Worm (Caenorhabditis elegans): ENCODE measurements around the gene gcst-1.

gcst-1 gene

DNA sequence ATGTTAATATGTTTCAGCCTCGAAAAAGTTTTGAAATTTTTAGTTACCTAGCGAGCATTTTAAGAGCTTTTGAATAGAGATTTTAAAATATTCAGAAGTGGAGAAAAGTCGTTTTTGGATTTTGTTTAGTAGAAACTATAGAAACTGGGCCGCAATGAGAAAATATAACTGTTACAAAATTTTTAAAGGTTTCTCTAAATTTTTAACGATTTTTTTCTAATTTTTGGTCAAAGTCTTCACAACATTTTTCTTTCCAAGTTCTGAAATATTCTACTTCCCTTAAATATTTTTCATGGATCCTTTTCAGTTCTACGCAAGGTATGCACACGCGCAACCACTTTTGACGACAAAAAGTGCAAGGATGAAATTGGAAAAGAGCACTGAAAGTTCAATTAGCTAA lies 7.2 kb upstream of the gcst-1 start, which contains the start of gene peli-1:
Gene peli-1, plus strand, starts transcription at position 301 of the 400 bp plus-strand sequence.
- TF ChIP-seq lin-35 (GFP tag; optimal IDR thresholded peaks at IDR 0.05) (no peak), lin-40 (tag; optimal IDR thresholded peaks at IDR 0.05) (no peak), ztf-25 (GFP tag; IDR thresholded peaks at IDR 0.05) (no peak), lag-1 (GFP tag; IDR thresholded peaks at IDR 0.05) (no peak), ZK185.1 (tag; optimal IDR thresholded peaks at IDR 0.05; ENCODE audit: poor library complexity, severe bottlenecking) (no peak), madf-3 (GFP tag; IDR thresholded peaks at IDR 0.05) (no peak), F55B11.4 (tag; optimal IDR thresholded peaks at IDR 0.05; ENCODE audit: borderline replicate concordance, insufficient read depth) (no peak), unc-130 (GFP tag; optimal IDR thresholded peaks at IDR 0.05) (no peak), F10E7.11 (tag; optimal IDR thresholded peaks at IDR 0.05) (no peak), pha-4 (tag; optimal IDR thresholded peaks at IDR 0.05) (no peak), dpff-1 (tag; optimal IDR thresholded peaks at IDR 0.05) (no peak), T07F8.4 (tag; optimal IDR thresholded peaks at IDR 0.05) (no peak), hlh-12 (tag; optimal IDR thresholded peaks at IDR 0.05) (no peak)

DNA sequence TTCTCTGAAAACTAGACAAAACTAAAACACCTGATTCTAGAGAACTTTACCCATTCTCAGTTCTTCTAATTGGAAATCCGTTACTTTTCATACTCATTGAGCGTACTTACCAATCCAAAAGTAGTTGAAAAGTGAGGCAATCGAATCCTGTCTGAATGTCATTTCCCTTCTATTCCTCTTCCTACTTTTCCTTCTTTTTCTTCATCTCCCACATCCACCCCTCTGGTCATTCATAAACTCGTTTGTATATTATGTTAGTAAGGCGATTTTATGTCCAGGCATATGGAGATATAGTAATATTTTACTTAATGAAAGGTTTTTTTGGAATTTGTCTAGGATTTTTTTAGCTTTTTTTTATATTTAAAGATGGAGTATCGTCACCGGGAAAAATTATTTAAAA lies 4.4 kb upstream of the gcst-1 start:
- TF ChIP-seq cebp-1 (GFP tag; IDR thresholded peaks at IDR 0.05) (no peak), cebp-1 (tag; optimal IDR thresholded peaks at IDR 0.05) (no peak), repo-1 (tag; optimal IDR thresholded peaks at IDR 0.05) (no peak), snpc-1.1 (tag; optimal IDR thresholded peaks at IDR 0.05; ENCODE audit: insufficient read depth) (no peak), ztf-28 (GFP tag; IDR thresholded peaks at IDR 0.05) (no peak), F10E7.11 (tag; optimal IDR thresholded peaks at IDR 0.05) (no peak), hlh-26 (GFP tag; conservative IDR thresholded peaks at IDR 0.05) (no peak), attf-3 (GFP tag; conservative IDR thresholded peaks at IDR 0.05) (no peak), rec-8 (tag; optimal IDR thresholded peaks at IDR 0.05) (no peak)

DNA sequence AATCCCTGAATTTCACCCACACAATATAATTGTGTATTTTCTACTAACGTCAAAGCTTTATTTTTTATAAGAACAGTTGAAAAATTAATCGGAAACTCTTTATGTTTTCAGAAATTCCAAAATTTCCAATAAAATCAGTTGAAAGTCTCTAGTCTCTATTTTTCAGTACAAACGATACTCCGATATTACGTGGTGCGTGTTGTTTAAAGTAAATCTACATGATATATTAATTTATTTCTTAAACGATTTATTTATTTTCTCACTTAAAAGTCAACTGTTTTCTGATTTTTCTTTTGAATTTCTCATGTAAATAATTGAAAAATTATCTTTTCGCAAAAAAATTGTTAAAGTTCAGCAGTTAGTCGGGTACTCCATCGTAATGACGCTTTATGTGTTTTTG lies 539 bp upstream of the gcst-1 start:
- TF ChIP-seq attf-3 (GFP tag; conservative IDR thresholded peaks at IDR 0.05) = peak; percentile 70
- no peak for TF ChIP-seq ama-1 (optimal IDR thresholded peaks at IDR 0.05)
- no peak for TF ChIP-seq ama-1 (GFP tag; optimal IDR thresholded peaks at IDR 0.05)

DNA sequence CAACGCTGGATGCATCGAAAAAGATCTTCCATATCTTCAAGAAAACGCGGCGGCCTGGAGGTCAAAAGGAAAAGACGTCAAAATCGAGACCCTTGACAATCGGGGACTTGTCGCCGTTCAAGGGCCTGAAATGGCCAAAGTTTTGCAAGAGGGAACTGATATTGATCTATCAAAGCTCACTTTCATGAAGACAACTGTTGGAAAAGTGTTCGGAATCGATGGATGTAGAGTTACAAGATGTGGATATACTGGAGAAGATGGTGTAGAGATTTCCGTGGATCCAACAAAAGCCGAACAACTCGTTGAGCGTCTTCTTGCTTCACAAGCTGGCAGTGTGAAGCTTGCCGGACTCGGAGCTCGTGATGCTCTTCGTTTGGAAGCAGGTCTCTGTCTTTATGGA lies 782 bp downstream of the gcst-1 start:
- TF ChIP-seq ekl-4 (GFP tag; IDR thresholded peaks at IDR 0.05) (no peak), F22D6.2 (tag; optimal IDR thresholded peaks at IDR 0.05) (no peak), C17E4.6 (GFP tag; IDR thresholded peaks at IDR 0.05) (no peak), ceh-91 (GFP tag; IDR thresholded peaks at IDR 0.05) (no peak)

DNA sequence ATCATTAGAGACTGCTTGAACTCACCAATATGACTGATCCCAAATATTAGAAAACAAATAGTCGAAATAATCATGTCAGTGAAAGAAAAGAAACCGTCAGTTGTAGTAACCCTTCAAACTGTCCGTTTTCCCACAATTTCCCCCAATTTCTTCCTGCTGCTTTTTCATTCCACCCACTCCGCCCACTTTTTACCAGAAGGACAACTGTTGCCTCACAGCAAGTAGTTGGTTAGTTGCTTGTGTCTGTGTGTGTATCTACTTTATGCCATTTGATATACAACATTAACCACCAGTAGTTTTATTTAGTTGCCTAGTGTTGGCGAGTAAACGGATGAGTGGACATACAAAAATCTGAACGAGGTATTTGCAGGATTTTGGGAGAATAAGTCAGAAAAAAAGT lies 3.8 kb downstream of the gcst-1 start, which contains the start of gene K09H11.9:
Gene K09H11.9, minus strand, starts transcription at position 101 of the 400 bp plus-strand sequence.
- 0 out of 2 replicates have a peak, but pooled peaks have one; percentile 30 for TF ChIP-seq madf-3 (GFP tag; IDR thresholded peaks at IDR 0.05)
- TF ChIP-seq nhr-90 (tag; optimal IDR thresholded peaks at IDR 0.05) = no peak

DNA sequence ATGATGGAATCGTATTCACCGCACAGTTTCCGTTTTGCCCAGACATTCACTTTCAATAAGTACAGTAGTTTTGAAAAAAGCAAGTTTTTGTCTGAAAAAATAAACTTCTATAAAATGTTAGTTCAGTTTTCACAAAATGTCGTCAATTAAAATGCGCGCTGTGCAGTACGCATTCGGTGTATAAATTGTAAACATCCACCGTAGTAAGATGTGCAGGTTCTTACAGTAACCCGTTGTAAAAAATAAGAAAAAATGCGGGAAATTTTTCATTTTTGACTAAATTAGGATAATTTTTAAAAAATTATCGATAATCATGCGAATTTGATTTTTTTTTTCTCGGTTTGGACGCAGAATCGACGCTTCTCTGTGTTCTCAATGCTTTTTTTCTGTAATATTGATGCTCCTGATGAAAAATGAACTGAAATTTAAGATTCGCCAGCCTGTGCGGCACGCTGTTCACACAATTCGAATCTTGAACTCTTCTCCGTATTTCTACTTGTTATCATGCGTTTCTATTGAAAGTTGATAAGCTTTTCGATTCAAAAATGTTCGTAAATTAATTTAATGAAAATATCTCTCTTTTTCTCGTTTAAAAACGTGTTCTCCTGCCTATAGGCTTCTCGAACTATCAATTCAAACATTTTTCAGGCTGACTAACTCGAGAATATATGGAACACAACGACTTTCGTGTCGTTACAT lies 4.7 kb downstream of the gcst-1 start, which contains the start of gene rga-3:
Gene rga-3, plus strand, starts transcription at position 649 of the 699 bp plus-strand sequence.
- TF ChIP-seq attf-5 (GFP tag; optimal IDR thresholded peaks at IDR 0.05) = no peak
- peak; percentile 91 for TF ChIP-seq madf-3 (GFP tag; IDR thresholded peaks at IDR 0.05)
- no peak for TF ChIP-seq bed-2 (GFP tag; IDR thresholded peaks at IDR 0.05)
- TF ChIP-seq K11D2.4 (GFP tag; IDR thresholded peaks at IDR 0.05) = no peak
- TF ChIP-seq lin-26 (GFP tag; IDR thresholded peaks at IDR 0.05) = no peak
- peak; percentile 98 for TF ChIP-seq D2030.7 (GFP tag; IDR thresholded peaks at IDR 0.05)
- peak in 2 of 3 experiments; percentile 41 to 78 for TF ChIP-seq lin-35 (GFP tag; optimal IDR thresholded peaks at IDR 0.05)
- no peak for TF ChIP-seq mes-4 (tag; optimal IDR thresholded peaks at IDR 0.05)
- TF ChIP-seq aptf-3 (GFP tag; IDR thresholded peaks at IDR 0.05) = no peak
- no peak for TF ChIP-seq ceh-58 (GFP tag; IDR thresholded peaks at IDR 0.05)
- peak; percentile 95 for TF ChIP-seq dpl-1 (GFP tag; optimal IDR thresholded peaks at IDR 0.05)
- no peak for TF ChIP-seq zfh-2 (GFP tag; conservative IDR thresholded peaks at IDR 0.05)
- TF ChIP-seq madf-6 (GFP tag; IDR thresholded peaks at IDR 0.05) = peak; percentile 99
- no peak for TF ChIP-seq pha-4 (tag; optimal IDR thresholded peaks at IDR 0.05)
- no peak for TF ChIP-seq ceh-27 (GFP tag; optimal IDR thresholded peaks at IDR 0.05)

Measured in whole organism, young adult.